Fruit fly (Drosophila melanogaster): ENCODE results near the gene ko.

DNA sequence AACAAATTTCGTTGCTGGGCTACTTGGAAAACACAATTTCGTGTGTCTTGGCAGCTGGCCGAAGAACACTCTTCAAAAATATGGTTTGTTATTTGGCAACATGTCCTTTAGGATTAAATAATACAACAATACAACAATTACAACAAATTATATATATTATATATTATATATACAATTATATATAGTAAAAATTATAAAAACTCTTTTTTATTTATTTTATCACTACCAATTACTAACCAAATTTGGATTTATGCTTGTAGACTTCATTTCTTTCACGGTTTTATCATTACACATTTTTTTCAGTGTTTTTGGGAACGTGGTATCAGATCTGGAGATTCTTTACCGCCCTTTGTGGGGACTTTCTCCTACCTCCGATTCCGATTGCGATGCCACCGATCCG is 22.5 kb downstream of the ko start:
- TF ChIP-seq ttk (optimal IDR thresholded peaks at IDR 0.05) (no peak), psq (optimal IDR thresholded peaks at IDR 0.05) (no peak), h (optimal IDR thresholded peaks at IDR 0.05) (no peak), insv (optimal IDR thresholded peaks at IDR 0.05) (no peak), Myc (optimal IDR thresholded peaks at IDR 0.05) (no peak)
